Worm (Caenorhabditis elegans): ENCODE data around the gene tbc-9.
"Not testable (repeated sequence)": the region's sequence is repeated elsewhere in the genome, so short reads cannot be mapped to it uniquely, and the experiment has no call there.

DNA sequence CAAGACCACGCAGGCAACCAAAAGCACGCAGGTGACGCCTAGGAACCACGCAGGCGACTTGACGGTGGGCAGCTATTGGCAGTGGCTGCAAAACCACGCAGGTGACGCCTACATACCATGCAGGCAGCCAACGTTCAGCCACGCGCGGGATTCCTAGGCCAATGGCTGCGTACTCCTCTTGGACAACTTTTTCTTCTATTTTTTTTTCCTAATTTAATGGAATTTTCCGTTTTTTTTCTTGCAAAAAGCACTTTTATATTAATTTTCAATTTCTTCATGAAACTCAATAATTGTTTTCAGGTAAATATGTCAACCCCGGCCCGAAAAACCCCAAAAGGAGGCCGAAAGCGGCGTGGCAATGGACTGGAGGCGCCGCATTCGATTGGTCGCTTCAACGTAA, 47.5 kb downstream of the tbc-9 start, which contains the start of gene Y38H8A.7:
- not testable (repeated sequence) for TF ChIP-seq snpc-4 (tag; optimal IDR thresholded peaks at IDR 0.05); ceh-39 (tag; optimal IDR thresholded peaks at IDR 0.05); nhr-12 (tag; optimal IDR thresholded peaks at IDR 0.05); ces-1 (GFP tag; optimal IDR thresholded peaks at IDR 0.05); nhr-76 (tag; optimal IDR thresholded peaks at IDR 0.05); elt-1 (tag; optimal IDR thresholded peaks at IDR 0.05; ENCODE audit: borderline replicate concordance, insufficient read depth); nhr-237 (tag; optimal IDR thresholded peaks at IDR 0.05); blmp-1 (tag; optimal IDR thresholded peaks at IDR 0.05); unc-62 (GFP tag; optimal IDR thresholded peaks at IDR 0.05)
